Worm (Caenorhabditis elegans): ENCODE data around the gene fbxb-61.

ce11 chrV:19322387-19322786 is 18.5 kb downstream of the fbxb-61 start, which contains the start of gene C43D7.4:
- TF ChIP-seq ceh-82 (tag; optimal IDR thresholded peaks at IDR 0.05) (no peak), fos-1 (tag; optimal IDR thresholded peaks at IDR 0.05) (no peak), peb-1 (tag; optimal IDR thresholded peaks at IDR 0.05) (no peak), elt-3 (tag; optimal IDR thresholded peaks at IDR 0.05) (no peak), aly-2 (tag; optimal IDR thresholded peaks at IDR 0.05) (no peak), ZK546.5 (tag; optimal IDR thresholded peaks at IDR 0.05) (no peak), nhr-237 (tag; optimal IDR thresholded peaks at IDR 0.05) (no peak), mdl-1 (tag; optimal IDR thresholded peaks at IDR 0.05) (no peak)

All from whole organism, L2 larva.